Worm (Caenorhabditis elegans): Measurements from ENCODE around the gene far-6.

Gene far-6

ce11 chrIV:13328059-13328458, at the start of gene far-6:
Gene far-6, plus strand, starts transcription at chrIV:13328359.
- TF ChIP-seq unc-62 (GFP tag; optimal IDR thresholded peaks at IDR 0.05) (no peak), mml-1 (tag; optimal IDR thresholded peaks at IDR 0.05) (no peak), nhr-11 (tag; optimal IDR thresholded peaks at IDR 0.05) (no peak), nhr-28 (tag; optimal IDR thresholded peaks at IDR 0.05) (no peak), nhr-25 (tag; optimal IDR thresholded peaks at IDR 0.05) (no peak), nhr-23 (tag; optimal IDR thresholded peaks at IDR 0.05) (no peak), ztf-4 (tag; optimal IDR thresholded peaks at IDR 0.05) (no peak), nhr-77 (tag; optimal IDR thresholded peaks at IDR 0.05) (no peak), ztf-11 (tag; optimal IDR thresholded peaks at IDR 0.05) (no peak), unc-39 (tag; optimal IDR thresholded peaks at IDR 0.05) (no peak), pha-4 (tag; optimal IDR thresholded peaks at IDR 0.05) (no peak), ama-1 (optimal IDR thresholded peaks at IDR 0.05) (no peak), nhr-43 (tag; optimal IDR thresholded peaks at IDR 0.05; ENCODE audit: poor library complexity, severe bottlenecking) (no peak), aly-2 (tag; optimal IDR thresholded peaks at IDR 0.05) (no peak), nhr-67 (tag; optimal IDR thresholded peaks at IDR 0.05) (no peak), ceh-28 (tag; optimal IDR thresholded peaks at IDR 0.05) (no peak), nhr-76 (tag; optimal IDR thresholded peaks at IDR 0.05) (no peak), ZK546.5 (tag; optimal IDR thresholded peaks at IDR 0.05) (no peak)

ce11 chrIV:13282778-13283177, 45.4 kb upstream of the far-6 start, which contains the start of gene cpsf-3:
Gene cpsf-3, minus strand, starts transcription at chrIV:13282878.
- no peak for TF ChIP-seq pqm-1 (tag; optimal IDR thresholded peaks at IDR 0.05)
- no peak for TF ChIP-seq lsy-12 (tag; optimal IDR thresholded peaks at IDR 0.05)
- no peak for TF ChIP-seq ZK546.5 (tag; optimal IDR thresholded peaks at IDR 0.05)
- TF ChIP-seq mdl-1 (tag; optimal IDR thresholded peaks at IDR 0.05): no peak
- no peak for TF ChIP-seq tbx-2 (tag; optimal IDR thresholded peaks at IDR 0.05)
- TF ChIP-seq unc-62 (GFP tag; optimal IDR thresholded peaks at IDR 0.05): no peak
- no peak for TF ChIP-seq nhr-67 (tag; optimal IDR thresholded peaks at IDR 0.05)
- no peak for TF ChIP-seq ztf-11 (tag; optimal IDR thresholded peaks at IDR 0.05)
- TF ChIP-seq nfya-1 (tag; optimal IDR thresholded peaks at IDR 0.05; ENCODE audit: insufficient read depth): no peak
- no peak for TF ChIP-seq jun-1 (tag; optimal IDR thresholded peaks at IDR 0.05)
- no peak for TF ChIP-seq nhr-25 (tag; optimal IDR thresholded peaks at IDR 0.05)
- TF ChIP-seq ceh-16 (tag; optimal IDR thresholded peaks at IDR 0.05): no peak
- no peak for TF ChIP-seq unc-39 (tag; optimal IDR thresholded peaks at IDR 0.05)
- no peak for TF ChIP-seq fos-1 (tag; optimal IDR thresholded peaks at IDR 0.05)

- TF ChIP-seq fkh-10 (GFP tag; optimal IDR thresholded peaks at IDR 0.05) (no peak), ceh-28 (tag; optimal IDR thresholded peaks at IDR 0.05) (no peak), nfya-1 (tag; optimal IDR thresholded peaks at IDR 0.05; ENCODE audit: insufficient read depth) (peak; percentile 44), lin-15B (tag; optimal IDR thresholded peaks at IDR 0.05) (peak; percentile 64), egl-5 (tag; optimal IDR thresholded peaks at IDR 0.05) (no peak), pha-4 (tag; optimal IDR thresholded peaks at IDR 0.05) (peak; percentile 45), hmg-11 (tag; optimal IDR thresholded peaks at IDR 0.05) (peak; percentile 25), lin-39 (tag; optimal IDR thresholded peaks at IDR 0.05) (peak; percentile 78), nhr-25 (tag; optimal IDR thresholded peaks at IDR 0.05) (peak; percentile 12)
Observed at ce11 chrIV:13289321-13289720, 38.8 kb upstream of the far-6 start, which contains the start of gene Y67H2A.10. Gene Y67H2A.10, minus strand, starts transcription at chrIV:13289504.

ce11 chrIV:13290239-13290638, 37.9 kb upstream of the far-6 start:
- TF ChIP-seq daf-12 (tag; optimal IDR thresholded peaks at IDR 0.05) (no peak), skn-1 (tag; optimal IDR thresholded peaks at IDR 0.05) (no peak), elt-2 (tag; optimal IDR thresholded peaks at IDR 0.05) (no peak), nfya-1 (tag; optimal IDR thresholded peaks at IDR 0.05; ENCODE audit: insufficient read depth) (no peak), nhr-12 (tag; optimal IDR thresholded peaks at IDR 0.05) (no peak), elt-1 (tag; optimal IDR thresholded peaks at IDR 0.05) (no peak), unc-62 (GFP tag; optimal IDR thresholded peaks at IDR 0.05) (no peak), pha-4 (tag; optimal IDR thresholded peaks at IDR 0.05) (no peak), lin-15B (tag; optimal IDR thresholded peaks at IDR 0.05) (no peak), R02D3.7 (tag; optimal IDR thresholded peaks at IDR 0.05) (no peak), nhr-43 (tag; optimal IDR thresholded peaks at IDR 0.05; ENCODE audit: poor library complexity, severe bottlenecking) (no peak), ZK546.5 (tag; optimal IDR thresholded peaks at IDR 0.05) (no peak)
